Worm (Caenorhabditis elegans) whole organism, young adult: Measurements from ENCODE around the gene lron-14.

Experiments
- C17E4.6 ChIP-seq: fragments of 200-800 bp; sonication (Bioruptor generic); IDR thresholded peaks from 2 replicates; pipeline ENCODE4 v1.3.6; 2022; ENCODE audit warnings: missing genetic modification reagents, missing genetic modification characterization, missing compliant biosample characterization
- D2030.7 ChIP-seq: fragments of 200-800 bp; sonication (Bioruptor generic); IDR thresholded peaks from 2 replicates; pipeline ENCODE4 v1.3.6; 2022; ENCODE audit warnings: missing genetic modification reagents, missing genetic modification characterization, missing compliant biosample characterization
- T07F8.4 ChIP-seq: sonication (generic microtip); optimal IDR thresholded peaks from 2 replicates; lab custom pipeline; 2016; ENCODE audit warnings: mild to moderate bottlenecking, missing genetic modification characterization, moderate library complexity, missing compliant biosample characterization
- Y56A3A.18 ChIP-seq: fragments of 200-800 bp; sonication (Bioruptor generic); IDR thresholded peaks from 2 replicates; pipeline ENCODE4 v1.3.6; 2022; ENCODE audit warnings: missing genetic modification reagents, missing genetic modification characterization, missing compliant biosample characterization
- aptf-3 ChIP-seq: fragments of 200-800 bp; sonication (Bioruptor generic); IDR thresholded peaks from 2 replicates; pipeline ENCODE4 v1.3.6; 2022; ENCODE audit warnings: missing genetic modification characterization, missing compliant biosample characterization
- athp-1 ChIP-seq: sonication (generic microtip); optimal IDR thresholded peaks from 2 replicates; lab custom pipeline; 2017; ENCODE audit warnings: mild to moderate bottlenecking, missing genetic modification characterization, missing compliant biosample characterization
- ceh-100 ChIP-seq: fragments of 200-800 bp; sonication (Bioruptor generic); IDR thresholded peaks from 2 replicates; pipeline ENCODE4 v1.3.6; 2022; ENCODE audit warnings: missing genetic modification reagents, missing genetic modification characterization, missing compliant biosample characterization
- dpl-1 ChIP-seq: fragments of 150-350 bp; optimal IDR thresholded peaks from 2 replicates; lab custom pipeline; 2014; ENCODE audit warnings: missing biosample characterization, missing genetic modification reagents, missing genetic modification characterization
- hlh-12 ChIP-seq: sonication (generic microtip); optimal IDR thresholded peaks from 2 replicates; lab custom pipeline; 2016; ENCODE audit warnings: missing genetic modification characterization, missing compliant biosample characterization
- lin-40 ChIP-seq: sonication (generic microtip); optimal IDR thresholded peaks from 2 replicates; lab custom pipeline; 2016; ENCODE audit warnings: missing genetic modification characterization, mild to moderate bottlenecking, missing compliant biosample characterization, missing genotype, missing genetic modification reagents
- lsl-1 ChIP-seq: fragments of 200-800 bp; sonication (Bioruptor generic); optimal IDR thresholded peaks from 2 replicates; lab custom pipeline; 2018; ENCODE audit warnings: mild to moderate bottlenecking, missing genetic modification characterization, moderate library complexity, missing compliant biosample characterization
- repo-1 ChIP-seq: sonication (generic microtip); optimal IDR thresholded peaks from 2 replicates; lab custom pipeline; 2017; ENCODE audit warnings: mild to moderate bottlenecking, missing genetic modification characterization, missing compliant biosample characterization
- zfh-2 ChIP-seq: fragments of 200-800 bp; sonication (Bioruptor generic); conservative IDR thresholded peaks from 2 replicates; pipeline ENCODE4 v1.3.6; 2022; ENCODE audit warnings: missing genetic modification reagents, missing genetic modification characterization, missing compliant biosample characterization
- ztf-25 ChIP-seq: fragments of 200-800 bp; sonication (Bioruptor generic); IDR thresholded peaks from 2 replicates; pipeline ENCODE4 v1.3.6; 2022; ENCODE audit warnings: missing genetic modification reagents, missing genetic modification characterization, missing compliant biosample characterization

DNA sequence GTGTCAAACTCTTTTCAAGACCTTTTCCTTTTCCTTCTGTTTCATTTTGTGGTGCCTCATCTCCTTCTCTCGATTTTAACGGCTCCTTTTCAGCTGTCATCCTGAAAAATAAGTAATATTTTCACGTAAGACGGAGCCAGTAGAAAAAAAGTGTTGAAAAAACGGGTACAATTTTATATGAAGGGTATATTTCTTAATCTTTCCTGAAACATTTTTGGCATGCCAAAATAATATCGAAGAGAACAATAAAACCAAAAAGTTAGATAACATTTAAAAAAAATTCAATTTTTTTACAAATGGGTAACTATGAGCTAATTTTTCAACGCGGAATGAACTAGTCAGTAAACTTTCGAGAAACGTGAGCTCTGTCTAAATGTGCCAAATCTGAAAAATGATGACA is 35.2 kb upstream of the lron-14 start, which contains the start of gene aat-1:
- TF ChIP-seq Y56A3A.18 (no peak), C17E4.6 (GFP tag; lab: Robert Waterston, UW) (no peak), hlh-12 (tag; lab: Kevin White, UChicago) (no peak), T07F8.4 (tag; lab: Kevin White, UChicago) (no peak), ceh-100 (no peak), lsl-1 (no peak), zfh-2 (GFP tag; lab: Robert Waterston, UW) (no peak), aptf-3 (GFP tag; lab: Robert Waterston, UW) (no peak), D2030.7 (GFP tag; lab: Robert Waterston, UW) (no peak), ztf-25 (no peak), dpl-1 (GFP tag; lab: Kevin White, UChicago) (no peak), repo-1 (tag; lab: Kevin White, UChicago) (no peak), athp-1 (tag; lab: Kevin White, UChicago) (no peak), lin-40 (tag; lab: Kevin White, UChicago) (no peak)
